Worm (Caenorhabditis elegans): ENCODE measurements around the gene gst-29.

- TF ChIP-seq W03F9.2 (tag; optimal IDR thresholded peaks at IDR 0.05) (no peak), dao-5 (tag; optimal IDR thresholded peaks at IDR 0.05) (no peak), him-1 (tag; optimal IDR thresholded peaks at IDR 0.05) (no peak)
These were observed 45.5 kb downstream of the gst-29 start, which contains the start of gene Y53F4B.23 for ce11 chrII:15124193-15124592.

Data from whole organism, L4/young adult.